Worm (Caenorhabditis elegans): ENCODE measurements around the gene vps-45.

DNA sequence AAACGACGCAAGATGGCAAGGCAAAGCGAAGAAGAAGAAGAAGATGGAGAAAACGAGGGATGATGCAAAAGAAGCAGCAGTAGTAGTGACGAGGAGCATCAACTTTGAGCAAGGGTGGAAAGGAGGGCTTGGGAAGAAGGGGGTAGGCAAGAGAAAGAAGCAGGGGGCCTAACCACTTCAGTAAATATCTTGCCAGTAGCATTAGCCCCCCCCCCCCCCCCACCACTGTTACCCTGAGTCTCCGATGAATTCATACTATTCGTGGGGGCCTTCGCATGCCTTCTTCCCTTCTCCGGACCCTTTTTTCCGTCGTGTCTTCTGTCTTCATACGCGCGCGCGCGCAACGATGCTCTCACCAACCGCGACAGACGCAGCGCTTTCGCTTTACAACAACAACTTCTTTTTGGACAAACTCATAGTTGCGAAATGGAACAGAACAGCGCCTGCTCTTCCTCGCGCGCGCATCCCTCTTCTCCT is 47.2 kb upstream of the vps-45 start:
- TF ChIP-seq egl-27 (tag; optimal IDR thresholded peaks at IDR 0.05) (no peak), nhr-237 (tag; optimal IDR thresholded peaks at IDR 0.05) (no peak), elt-2 (tag; optimal IDR thresholded peaks at IDR 0.05) (no peak), elt-1 (tag; optimal IDR thresholded peaks at IDR 0.05) (no peak)

Measured in whole organism, L3 larva.